Fruit fly (Drosophila melanogaster): ENCODE measurements around the gene CG11584.

The CG11584 gene

DNA sequence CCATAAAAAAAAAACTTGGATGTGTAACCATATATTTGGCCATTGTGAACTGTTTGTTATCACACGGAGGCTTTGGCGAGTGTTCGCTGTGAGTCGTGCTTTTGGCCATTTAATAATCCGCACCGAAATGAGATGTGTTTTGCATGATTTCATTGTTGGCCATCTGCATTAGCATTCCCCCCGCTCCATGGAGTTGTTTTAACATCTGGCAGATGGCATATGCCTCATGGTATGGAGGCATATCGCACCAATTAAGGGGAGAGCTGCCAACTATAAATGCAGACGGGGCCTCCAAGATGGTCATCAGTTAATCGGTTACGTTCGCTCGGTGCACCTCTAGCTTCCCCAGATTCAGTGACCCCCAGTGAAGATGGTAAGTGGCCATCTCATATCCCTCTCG lies at the start of gene CG11584:
CG11584 (plus strand) TSS at position 301 of the 400 bp plus-strand sequence.
- TF ChIP-seq psq (optimal IDR thresholded peaks at IDR 0.05): no peak
- no peak for TF ChIP-seq CG8478 (optimal IDR thresholded peaks at IDR 0.05)
- TF ChIP-seq Dll (optimal IDR thresholded peaks at IDR 0.05): no peak

DNA sequence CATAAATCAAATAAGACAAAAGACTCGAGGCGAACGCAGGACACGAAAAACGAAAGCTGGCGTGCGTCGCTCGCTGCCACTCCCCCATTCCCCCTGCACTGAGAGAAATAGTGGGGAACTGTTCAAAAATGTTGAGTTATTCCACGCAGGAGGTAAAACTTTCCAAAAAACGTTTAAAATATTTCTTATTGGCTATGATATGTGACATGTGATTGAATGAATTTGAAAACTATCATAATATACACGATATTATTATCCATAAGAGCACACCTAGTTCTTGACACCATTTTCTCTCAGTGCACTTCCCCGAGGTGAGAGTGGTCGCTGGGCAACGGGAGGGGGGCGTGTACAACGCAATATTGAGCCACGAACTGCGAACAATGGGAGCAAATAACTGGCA lies 46.9 kb upstream of the CG11584 start:
- no peak for TF ChIP-seq pan (optimal IDR thresholded peaks at IDR 0.05)

DNA sequence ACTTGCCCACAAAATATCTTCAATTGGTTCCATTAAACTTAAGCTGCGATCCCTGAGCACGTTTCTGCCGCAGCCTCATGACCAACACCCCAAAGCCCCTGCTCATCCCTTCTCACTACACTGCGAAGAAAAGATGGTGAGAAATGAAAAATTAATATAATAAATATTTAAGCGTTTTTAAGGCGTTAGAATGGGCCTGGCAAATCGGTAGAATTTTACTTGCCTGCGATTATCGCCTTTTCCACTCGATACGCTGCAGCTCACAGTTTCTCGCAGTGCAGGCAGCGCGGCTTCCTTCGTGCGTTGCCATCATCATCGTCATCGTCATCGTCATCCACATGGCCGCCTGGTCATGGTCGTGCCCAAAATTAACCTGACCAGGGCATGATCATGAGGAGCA lies 32.7 kb upstream of the CG11584 start:
- no peak for TF ChIP-seq Dll (optimal IDR thresholded peaks at IDR 0.05)
- TF ChIP-seq pan (optimal IDR thresholded peaks at IDR 0.05): no peak
- TF ChIP-seq psq (optimal IDR thresholded peaks at IDR 0.05): no peak
- no peak for TF ChIP-seq CG8478 (optimal IDR thresholded peaks at IDR 0.05)
- no peak for TF ChIP-seq usp (GFP tag; optimal IDR thresholded peaks at IDR 0.05)

DNA sequence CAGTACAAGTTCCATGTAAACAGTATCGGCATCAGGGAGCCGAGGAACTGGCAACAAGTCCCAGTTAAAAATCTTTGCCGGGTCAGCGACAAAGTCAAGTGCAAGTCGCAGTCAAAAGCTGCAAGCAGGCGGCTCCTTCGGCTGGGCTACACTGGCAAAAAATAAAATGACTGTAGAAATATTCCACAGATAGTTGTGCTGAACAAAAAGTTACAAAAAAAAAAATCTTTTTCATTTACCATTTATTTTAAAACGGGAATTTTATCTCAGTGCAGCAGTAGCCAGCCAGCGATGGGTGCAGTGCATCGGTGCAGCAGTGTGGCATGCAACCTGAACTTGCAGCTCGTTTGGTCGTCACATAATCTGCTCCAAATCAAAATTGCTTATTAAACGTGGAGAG lies 31.5 kb upstream of the CG11584 start:
- TF ChIP-seq pan (optimal IDR thresholded peaks at IDR 0.05) (no peak), EcR (GFP tag; optimal IDR thresholded peaks at IDR 0.05) (no peak), usp (GFP tag; optimal IDR thresholded peaks at IDR 0.05) (no peak), psq (optimal IDR thresholded peaks at IDR 0.05) (no peak), Dll (optimal IDR thresholded peaks at IDR 0.05) (no peak), CG8478 (optimal IDR thresholded peaks at IDR 0.05) (no peak)

DNA sequence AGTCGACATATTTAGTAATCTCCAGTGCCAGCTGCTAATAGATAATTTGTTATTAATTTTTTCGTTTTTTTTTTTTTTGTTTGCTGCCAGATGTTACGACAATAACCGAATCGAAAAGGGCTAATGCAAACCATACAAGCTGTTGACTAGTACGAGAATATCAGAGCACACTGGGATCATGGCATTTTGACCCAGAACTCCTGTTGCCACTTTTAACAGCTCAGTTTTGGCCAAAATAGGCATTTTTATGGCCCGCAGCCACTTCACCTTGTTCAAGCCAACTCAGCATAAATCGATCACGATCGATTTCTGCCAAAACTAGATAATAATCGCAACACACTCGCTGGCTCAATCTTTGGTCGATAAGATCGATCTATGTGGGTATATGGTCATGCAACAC lies 28.9 kb upstream of the CG11584 start, which contains the start of gene CG12479:
CG12479 (minus strand) TSS at position 101 of the 400 bp plus-strand sequence.
- TF ChIP-seq Dll (optimal IDR thresholded peaks at IDR 0.05): no peak
- TF ChIP-seq psq (optimal IDR thresholded peaks at IDR 0.05): no peak
- no peak for TF ChIP-seq CG8478 (optimal IDR thresholded peaks at IDR 0.05)
- TF ChIP-seq usp (GFP tag; optimal IDR thresholded peaks at IDR 0.05): no peak
- TF ChIP-seq EcR (GFP tag; optimal IDR thresholded peaks at IDR 0.05): no peak
- no peak for TF ChIP-seq pan (optimal IDR thresholded peaks at IDR 0.05)

DNA sequence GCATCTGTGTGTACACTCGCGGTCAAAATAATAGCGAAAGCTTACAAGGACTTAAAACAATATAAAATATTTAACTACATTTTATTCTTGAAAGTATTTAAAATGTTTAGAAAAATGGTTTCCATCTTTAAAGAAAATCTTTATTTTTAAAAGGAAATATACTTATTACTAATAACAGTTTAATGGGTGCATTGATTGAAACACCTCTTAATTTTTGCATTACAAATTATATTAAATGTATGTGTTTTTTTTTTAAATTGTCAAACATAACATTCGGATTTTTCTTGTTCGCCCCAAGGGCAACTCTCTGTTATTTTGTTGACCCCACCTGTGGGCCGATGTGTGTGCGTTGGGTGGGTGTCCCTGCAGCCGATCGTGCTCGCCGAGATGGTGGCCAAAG lies 27.1 kb upstream of the CG11584 start:
- TF ChIP-seq Dll (optimal IDR thresholded peaks at IDR 0.05) (no peak), pan (optimal IDR thresholded peaks at IDR 0.05) (no peak), usp (GFP tag; optimal IDR thresholded peaks at IDR 0.05) (no peak), psq (optimal IDR thresholded peaks at IDR 0.05) (no peak), CG8478 (optimal IDR thresholded peaks at IDR 0.05) (no peak), EcR (GFP tag; optimal IDR thresholded peaks at IDR 0.05) (no peak)

DNA sequence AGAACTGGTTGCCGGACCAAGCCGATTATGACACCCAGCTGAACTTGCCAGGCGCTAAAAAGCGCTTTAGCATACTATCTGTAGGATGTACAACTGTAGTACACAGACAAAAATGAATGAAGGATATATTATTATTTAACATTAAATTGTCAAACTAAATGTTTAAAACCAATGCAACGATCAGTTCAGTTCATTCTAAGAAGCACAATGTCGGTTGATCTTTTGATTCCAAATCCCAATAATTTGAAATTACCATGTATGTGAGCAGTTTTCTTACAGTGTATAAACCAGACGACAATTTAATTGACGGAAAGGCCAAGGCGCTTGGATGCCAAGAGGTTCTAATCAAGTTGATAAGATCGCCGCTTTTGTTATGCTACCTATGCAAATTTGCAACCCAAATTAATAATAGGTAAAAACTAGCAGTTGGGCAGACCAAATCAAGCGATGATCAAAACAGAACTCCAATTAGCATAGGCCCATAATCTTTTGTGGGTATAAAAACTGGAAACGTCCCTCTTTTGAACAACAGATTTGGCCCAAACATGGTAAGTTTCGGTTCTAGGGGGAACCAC lies 11.7 kb upstream of the CG11584 start, which contains the start of gene CG12480:
CG12480 (plus strand) TSS at position 525 of the 575 bp plus-strand sequence.
- no peak for TF ChIP-seq usp (GFP tag; optimal IDR thresholded peaks at IDR 0.05)

DNA sequence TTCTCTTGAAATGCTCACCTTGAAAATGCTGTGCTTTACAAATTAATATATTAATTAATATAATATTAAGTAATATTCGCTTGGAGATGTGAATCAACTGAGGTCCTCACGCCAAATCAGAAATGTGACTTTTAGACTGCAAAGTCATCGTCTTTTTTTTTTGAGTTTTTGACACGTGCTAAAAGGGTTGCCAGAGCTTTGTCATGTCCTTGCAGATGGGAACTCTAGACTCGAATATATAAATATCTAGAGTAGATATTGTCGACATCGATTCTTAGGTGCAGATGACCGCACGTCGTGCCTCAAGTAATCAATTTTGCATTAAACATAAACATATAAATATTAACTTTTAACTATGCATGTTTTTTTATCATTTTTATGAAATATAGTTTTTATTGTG lies 8.3 kb upstream of the CG11584 start, which contains the start of gene betaNACtes1:
betaNACtes1 (minus strand) TSS at position 101 of the 400 bp plus-strand sequence.
- TF ChIP-seq usp (GFP tag; optimal IDR thresholded peaks at IDR 0.05) (no peak), pan (optimal IDR thresholded peaks at IDR 0.05) (no peak), EcR (GFP tag; optimal IDR thresholded peaks at IDR 0.05) (no peak), CG8478 (optimal IDR thresholded peaks at IDR 0.05) (no peak), psq (optimal IDR thresholded peaks at IDR 0.05) (no peak), Dll (optimal IDR thresholded peaks at IDR 0.05) (no peak)

DNA sequence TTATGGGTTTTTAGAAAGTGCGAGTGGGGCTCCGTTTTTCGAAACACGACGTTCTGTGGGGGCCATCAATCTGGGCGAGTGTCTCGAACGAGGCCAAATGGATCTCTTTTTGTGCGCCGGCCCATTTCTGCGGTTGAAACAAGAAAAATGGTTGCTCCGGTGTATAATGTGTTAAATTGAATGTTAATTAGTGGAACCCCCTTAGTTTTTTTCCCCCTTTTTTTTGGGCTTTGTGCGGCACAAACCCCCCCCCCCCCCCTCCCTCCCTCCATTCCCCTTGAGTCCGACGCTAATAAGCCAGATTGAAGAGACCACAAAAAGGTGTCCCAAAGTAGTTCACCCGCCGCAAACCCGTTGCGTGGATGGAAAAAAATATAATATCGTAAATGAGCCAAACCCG lies 7.2 kb upstream of the CG11584 start:
- TF ChIP-seq CG8478 (optimal IDR thresholded peaks at IDR 0.05) (no peak), psq (optimal IDR thresholded peaks at IDR 0.05) (no peak), usp (GFP tag; optimal IDR thresholded peaks at IDR 0.05) (no peak), EcR (GFP tag; optimal IDR thresholded peaks at IDR 0.05) (no peak), Dll (optimal IDR thresholded peaks at IDR 0.05) (no peak), pan (optimal IDR thresholded peaks at IDR 0.05) (no peak)

DNA sequence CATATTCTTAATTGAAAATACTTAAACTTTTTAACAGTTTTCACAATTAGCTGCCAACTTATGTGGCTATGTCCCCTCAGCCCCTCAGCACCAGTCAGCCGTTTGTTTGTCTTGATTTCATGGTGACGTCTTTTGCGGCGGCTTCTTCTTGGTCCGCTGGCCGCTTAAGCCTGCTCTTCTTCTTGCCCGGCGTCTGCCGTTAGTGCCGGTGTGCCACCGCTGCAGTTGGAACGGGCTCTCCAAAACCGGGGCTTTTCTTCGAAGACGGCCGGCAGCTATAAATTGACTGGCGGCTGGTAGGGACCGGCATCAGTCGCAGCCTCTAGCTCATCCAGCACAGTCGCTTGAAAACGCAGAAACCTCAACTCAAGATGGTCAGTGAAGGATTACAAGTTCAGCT lies 6.4 kb upstream of the CG11584 start, which contains the start of gene CG1368:
CG1368 (plus strand) TSS at position 301 of the 400 bp plus-strand sequence.
- no peak for TF ChIP-seq Dll (optimal IDR thresholded peaks at IDR 0.05)
- TF ChIP-seq usp (GFP tag; optimal IDR thresholded peaks at IDR 0.05): no peak
- TF ChIP-seq psq (optimal IDR thresholded peaks at IDR 0.05): no peak
- TF ChIP-seq CG8478 (optimal IDR thresholded peaks at IDR 0.05): no peak
- no peak for TF ChIP-seq pan (optimal IDR thresholded peaks at IDR 0.05)
- TF ChIP-seq EcR (GFP tag; optimal IDR thresholded peaks at IDR 0.05): no peak

DNA sequence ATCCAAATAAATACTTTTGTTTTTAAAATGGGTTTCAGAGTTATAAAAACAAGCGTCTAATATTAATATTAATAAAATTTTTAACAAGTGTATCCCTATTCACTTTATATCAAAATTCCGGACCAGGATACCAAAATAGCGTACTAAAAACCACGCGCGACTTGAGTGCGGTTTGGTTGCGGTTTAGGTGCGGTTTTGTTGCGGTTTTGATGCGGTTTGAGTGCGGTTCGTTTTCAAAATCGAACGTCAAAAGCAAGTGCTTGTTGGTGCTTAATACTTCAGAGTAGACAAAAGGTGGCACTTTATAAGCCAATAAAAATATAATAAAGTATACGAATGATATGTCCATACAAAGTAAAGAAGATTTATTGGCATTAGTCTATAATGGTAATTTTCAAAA lies 5.2 kb upstream of the CG11584 start:
- TF ChIP-seq EcR (GFP tag; optimal IDR thresholded peaks at IDR 0.05): no peak
- TF ChIP-seq psq (optimal IDR thresholded peaks at IDR 0.05): no peak
- TF ChIP-seq CG8478 (optimal IDR thresholded peaks at IDR 0.05): no peak
- TF ChIP-seq Dll (optimal IDR thresholded peaks at IDR 0.05): no peak
- no peak for TF ChIP-seq usp (GFP tag; optimal IDR thresholded peaks at IDR 0.05)
- TF ChIP-seq pan (optimal IDR thresholded peaks at IDR 0.05): no peak

DNA sequence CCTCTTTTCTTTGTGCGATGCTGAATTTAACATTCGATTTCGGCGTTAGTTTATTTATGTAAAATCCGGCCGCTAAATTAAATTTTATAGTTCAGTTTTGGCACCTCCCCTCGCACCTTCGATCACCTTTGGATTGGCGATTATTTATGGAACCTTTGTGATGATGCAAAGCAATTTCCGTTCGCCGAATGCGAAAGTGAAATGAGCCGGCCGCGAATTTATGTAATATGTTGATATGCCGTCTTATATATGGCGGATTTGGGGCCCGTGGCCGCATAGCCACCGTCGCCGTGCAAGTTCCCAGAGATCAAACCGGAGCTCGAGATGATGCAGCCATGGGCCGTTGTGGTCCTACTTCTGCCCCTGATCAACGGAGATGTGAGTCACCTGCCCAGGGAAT lies 4.2 kb upstream of the CG11584 start, which contains the start of gene CG11581:
CG11581 (plus strand) TSS at position 301 of the 400 bp plus-strand sequence.
- TF ChIP-seq pan (optimal IDR thresholded peaks at IDR 0.05): no peak

DNA sequence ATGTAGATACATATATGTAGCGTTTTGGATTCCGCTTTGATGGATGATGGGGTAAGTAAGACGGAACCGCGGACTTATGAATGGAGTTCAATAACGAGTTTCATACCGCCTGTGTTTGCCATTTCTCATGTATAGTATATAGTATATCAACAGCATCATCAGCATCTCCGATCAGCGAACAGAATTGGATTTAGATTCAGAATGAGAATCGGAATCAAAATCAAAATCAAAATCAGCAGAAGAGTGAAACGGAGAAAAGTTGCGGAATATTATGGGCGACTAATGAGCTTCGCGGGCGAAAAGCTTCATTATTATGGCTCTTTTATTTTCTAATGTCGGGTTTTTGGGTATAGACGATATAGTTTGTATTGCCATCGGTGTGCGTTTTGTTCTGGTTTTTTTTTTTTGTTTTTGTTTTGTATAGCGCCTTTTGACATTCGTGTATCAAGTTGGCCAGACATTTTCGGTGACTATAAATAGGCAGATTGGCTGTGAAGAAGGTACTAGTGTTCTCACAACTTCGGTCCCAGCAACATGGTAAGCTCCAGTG lies 3.3 kb downstream of the CG11584 start, which contains the start of gene CG32603:
CG32603 (plus strand) TSS at position 500 of the 550 bp plus-strand sequence.
- TF ChIP-seq CG8478 (optimal IDR thresholded peaks at IDR 0.05) (no peak), Dll (optimal IDR thresholded peaks at IDR 0.05) (no peak), psq (optimal IDR thresholded peaks at IDR 0.05) (no peak), EcR (GFP tag; optimal IDR thresholded peaks at IDR 0.05) (no peak)
